Worm (Caenorhabditis elegans) whole organism, L2 larva: ENCODE data around the gene F44G4.1.

Source experiments
- C34F6.9 ChIP-seq: fragments of 150-350 bp; optimal IDR thresholded peaks from 2 replicates; lab custom pipeline; 2014; ENCODE audit warnings: missing biosample characterization, missing genetic modification characterization
- F13H6.1 ChIP-seq: sonication (generic microtip); optimal IDR thresholded peaks from 2 replicates; lab custom pipeline; 2016; ENCODE audit warnings: missing genetic modification characterization, missing compliant biosample characterization
- Y55F3AM.14 ChIP-seq: fragments of 200-800 bp; sonication (Bioruptor generic); optimal IDR thresholded peaks from 2 replicates; lab custom pipeline; 2018; ENCODE audit warnings: mild to moderate bottlenecking, missing genetic modification characterization, missing compliant biosample characterization
- alr-1 ChIP-seq: fragments of 150-350 bp; optimal IDR thresholded peaks from 2 replicates; lab custom pipeline; 2014; ENCODE audit warnings: missing biosample characterization, missing genetic modification characterization
- aly-2 ChIP-seq: fragments of 150-350 bp; optimal IDR thresholded peaks from 2 replicates; lab custom pipeline; 2014; ENCODE audit warnings: missing biosample characterization, missing genetic modification characterization
- blmp-1 ChIP-seq: sonication (generic microtip); optimal IDR thresholded peaks from 2 replicates; lab custom pipeline; 2017; ENCODE audit warnings: missing genetic modification characterization, mild to moderate bottlenecking, missing compliant biosample characterization, antibody characterized with exemption, moderate library complexity; ENCODE audit not compliant: insufficient read depth
- ceh-16 ChIP-seq: fragments of 150-350 bp; optimal IDR thresholded peaks from 2 replicates; lab custom pipeline; 2014; ENCODE audit warnings: missing biosample characterization, missing genetic modification characterization
- crh-2 ChIP-seq: sonication (generic microtip); optimal IDR thresholded peaks from 2 replicates; lab custom pipeline; 2017; ENCODE audit warnings: missing biosample characterization, missing genetic modification characterization
- dmd-4 ChIP-seq: sonication (generic microtip); optimal IDR thresholded peaks from 2 replicates; lab custom pipeline; 2017; ENCODE audit warnings: missing biosample characterization, missing genetic modification characterization
- egl-27 ChIP-seq: sonication (generic microtip); optimal IDR thresholded peaks from 3 replicates; lab custom pipeline; 2017; ENCODE audit warnings: missing biosample characterization, missing genetic modification reagents, missing genetic modification characterization
- elt-3 ChIP-seq: sonication (generic microtip); optimal IDR thresholded peaks from 2 replicates; lab custom pipeline; 2017; ENCODE audit warnings: missing biosample characterization, missing genetic modification characterization
- fos-1 ChIP-seq: fragments of 150-350 bp; optimal IDR thresholded peaks from 2 replicates; lab custom pipeline; 2014; ENCODE audit warnings: missing biosample characterization, missing genetic modification characterization
- gmeb-1 ChIP-seq: fragments of 150-350 bp; optimal IDR thresholded peaks from 2 replicates; lab custom pipeline; 2014; ENCODE audit warnings: missing biosample characterization, missing genetic modification characterization
- lin-11 ChIP-seq: fragments of 150-350 bp; sonication (generic microtip); optimal IDR thresholded peaks from 2 replicates; lab custom pipeline; 2014; ENCODE audit warnings: missing biosample characterization, missing genetic modification characterization, inconsistent platforms, mixed read lengths
- lin-39 ChIP-seq: fragments of 150-350 bp; optimal IDR thresholded peaks from 2 replicates; lab custom pipeline; 2014; ENCODE audit warnings: missing biosample characterization, missing genetic modification reagents, missing genetic modification characterization
- lsy-2 ChIP-seq, 2 experiments: fragments of 150-350 bp in 1 of 2; sonication (generic microtip) in 1 of 2; optimal IDR thresholded peaks; 2 replicates each; lab custom pipeline; 2014 to 2017; ENCODE audit warnings: missing biosample characterization in 2 of 2, missing genetic modification characterization in 2 of 2
- mab-5 ChIP-seq: fragments of 150-350 bp; optimal IDR thresholded peaks from 2 replicates; lab custom pipeline; 2014; ENCODE audit warnings: missing biosample characterization, missing genetic modification characterization
- mbf-1 ChIP-seq: sonication (generic microtip); optimal IDR thresholded peaks from 2 replicates; lab custom pipeline; 2017; ENCODE audit warnings: missing biosample characterization, missing genetic modification characterization
- mdl-1 ChIP-seq, 2 experiments: fragments of 150-350 bp in 1 of 2; sonication (generic microtip) in 1 of 2; optimal IDR thresholded peaks; 2 replicates each; lab custom pipeline; 2017; ENCODE audit warnings: missing biosample characterization in 2 of 2, missing genetic modification characterization in 2 of 2
- nhr-10 ChIP-seq: sonication (generic microtip); optimal IDR thresholded peaks from 2 replicates; lab custom pipeline; 2017; ENCODE audit warnings: missing biosample characterization, missing genetic modification characterization
- nhr-12 ChIP-seq: fragments of 150-350 bp; optimal IDR thresholded peaks from 2 replicates; lab custom pipeline; 2014; ENCODE audit warnings: missing biosample characterization, missing genetic modification characterization
- nhr-129 ChIP-seq: fragments of 150-350 bp; optimal IDR thresholded peaks from 2 replicates; lab custom pipeline; 2014; ENCODE audit warnings: missing biosample characterization, missing genetic modification characterization
- nhr-21 ChIP-seq: fragments of 150-350 bp; optimal IDR thresholded peaks from 2 replicates; lab custom pipeline; 2014; ENCODE audit warnings: missing biosample characterization, missing genetic modification characterization
- nhr-23 ChIP-seq: fragments of 150-350 bp; optimal IDR thresholded peaks from 2 replicates; lab custom pipeline; 2014; ENCODE audit warnings: missing biosample characterization, missing genetic modification reagents, missing genetic modification characterization
- nhr-237 ChIP-seq: fragments of 150-350 bp; optimal IDR thresholded peaks from 2 replicates; lab custom pipeline; 2014; ENCODE audit warnings: missing biosample characterization, missing genetic modification characterization
- nhr-25 ChIP-seq: fragments of 150-350 bp; sonication (generic microtip); optimal IDR thresholded peaks from 3 replicates; lab custom pipeline; 2014; ENCODE audit warnings: missing biosample characterization, missing genetic modification characterization
- nhr-77 ChIP-seq: fragments of 150-350 bp; optimal IDR thresholded peaks from 2 replicates; lab custom pipeline; 2014; ENCODE audit warnings: missing biosample characterization, missing genetic modification characterization
- peb-1 ChIP-seq: fragments of 150-350 bp; optimal IDR thresholded peaks from 2 replicates; lab custom pipeline; 2014; ENCODE audit warnings: missing biosample characterization, missing genetic modification characterization
- sem-4 ChIP-seq: fragments of 150-350 bp; optimal IDR thresholded peaks from 2 replicates; lab custom pipeline; 2014; ENCODE audit warnings: missing biosample characterization, missing genetic modification reagents, missing genetic modification characterization
- sma-3 ChIP-seq: sonication (generic microtip); optimal IDR thresholded peaks from 2 replicates; lab custom pipeline; 2016; ENCODE audit warnings: missing genetic modification reagents, missing genetic modification characterization, missing compliant biosample characterization
- sma-9 ChIP-seq, 2 experiments: fragments of 150-350 bp in 1 of 2; sonication (generic microtip) in 1 of 2; optimal IDR thresholded peaks; 2 replicates each; lab custom pipeline; 2014 to 2016; ENCODE audit warnings: missing genetic modification characterization in 2 of 2, mild to moderate bottlenecking in 1 of 2, missing biosample characterization in 1 of 2, missing compliant biosample characterization in 1 of 2, missing genetic modification reagents in 1 of 2, moderate library complexity in 1 of 2
- unc-39 ChIP-seq: fragments of 150-350 bp; optimal IDR thresholded peaks from 2 replicates; lab custom pipeline; 2014; ENCODE audit warnings: missing biosample characterization, missing genetic modification characterization
- unc-55 ChIP-seq: fragments of 150-350 bp; sonication (generic microtip); optimal IDR thresholded peaks from 3 replicates; lab custom pipeline; 2014; ENCODE audit warnings: missing biosample characterization, missing genetic modification reagents, missing genetic modification characterization
- unc-62 ChIP-seq: fragments of 150-350 bp; optimal IDR thresholded peaks from 2 replicates; lab custom pipeline; 2014; ENCODE audit warnings: missing biosample characterization, missing genetic modification reagents, missing genetic modification characterization
- ztf-11 ChIP-seq: sonication (generic microtip); optimal IDR thresholded peaks from 2 replicates; lab custom pipeline; 2017; ENCODE audit warnings: missing biosample characterization, missing genetic modification characterization
- ztf-4 ChIP-seq: fragments of 150-350 bp; optimal IDR thresholded peaks from 2 replicates; lab custom pipeline; 2014; ENCODE audit warnings: missing biosample characterization, missing genetic modification characterization

The F44G4.1 gene

ce11 chrII:9009976-9010702, 15.7 kb downstream of the F44G4.1 start:
- TF ChIP-seq unc-39 (tag; lab: Kevin White, UChicago) (no peak), nhr-21 (tag; lab: Kevin White, UChicago) (peak; percentile 41), Y55F3AM.14 (peak; percentile 4), ztf-11 (tag; lab: Kevin White, UChicago) (no peak), lsy-2 (tag; optimal IDR thresholded peaks at IDR 0.05; lab: Kevin White, UChicago) (peak in 1 of 2 experiments; percentile 12), sma-3 (GFP tag; lab: Kevin White, UChicago) (no peak)

DNA sequence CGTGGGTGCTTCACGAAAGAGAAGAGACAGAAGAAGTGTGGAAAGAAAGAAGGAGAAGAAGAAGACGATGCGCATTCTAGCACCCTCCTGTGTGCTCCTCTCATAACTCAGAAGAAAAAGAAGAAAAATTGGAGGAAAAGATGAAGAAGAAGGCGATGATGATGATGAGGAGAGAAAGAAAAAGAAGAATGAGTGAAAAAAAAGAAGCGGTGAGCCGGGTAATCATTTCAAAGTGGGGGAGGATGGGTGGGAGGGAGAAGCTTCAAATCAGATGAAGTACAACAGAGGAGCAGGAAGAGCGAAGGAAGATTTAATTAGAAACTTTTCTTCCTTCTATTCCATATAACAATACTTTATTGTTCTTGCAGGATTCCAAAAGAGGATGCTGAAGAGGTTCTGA, 16.3 kb downstream of the F44G4.1 start:
- TF ChIP-seq C34F6.9 (no peak), nhr-129 (tag; lab: Kevin White, UChicago) (peak; percentile 23), unc-55 (peak; percentile 71)

- TF ChIP-seq sma-9 (GFP tag; optimal IDR thresholded peaks at IDR 0.05; lab: Kevin White, UChicago) = peak; percentile 33
- no peak for TF ChIP-seq sma-9 (tag; optimal IDR thresholded peaks at IDR 0.05; lab: Kevin White, UChicago)
- TF ChIP-seq lsy-2 (tag; optimal IDR thresholded peaks at IDR 0.05; lab: Kevin White, UChicago) = peak in 1 of 2 experiments; percentile 24
- TF ChIP-seq lin-39 (tag; lab: Kevin White, UChicago) = no peak
- TF ChIP-seq unc-39 (tag; lab: Kevin White, UChicago) = no peak
- TF ChIP-seq ztf-4 = no peak
- no peak for TF ChIP-seq egl-27 (tag; lab: Kevin White, UChicago)
- TF ChIP-seq nhr-12 (tag; lab: Kevin White, UChicago) = no peak
- TF ChIP-seq mbf-1 (tag; lab: Kevin White, UChicago) = no peak
- TF ChIP-seq nhr-23 (tag; lab: Kevin White, UChicago) = no peak
- TF ChIP-seq aly-2 (tag; lab: Kevin White, UChicago) = no peak
- TF ChIP-seq alr-1 (tag; lab: Kevin White, UChicago) = no peak
- TF ChIP-seq peb-1 (tag; lab: Kevin White, UChicago) = no peak
- TF ChIP-seq elt-3 (tag; lab: Kevin White, UChicago) = no peak
- no peak for TF ChIP-seq blmp-1 (tag; lab: Kevin White, UChicago)
- no peak for TF ChIP-seq nhr-25
- TF ChIP-seq unc-55 = no peak
- no peak for TF ChIP-seq dmd-4 (tag; lab: Kevin White, UChicago)
- no peak for TF ChIP-seq sem-4
- TF ChIP-seq nhr-129 (tag; lab: Kevin White, UChicago) = peak; percentile 37
- peak; percentile 18 for TF ChIP-seq C34F6.9
- TF ChIP-seq F13H6.1 (tag; lab: Kevin White, UChicago) = peak; percentile 55
- no peak for TF ChIP-seq nhr-77 (tag; lab: Kevin White, UChicago)
- no peak for TF ChIP-seq crh-2
- TF ChIP-seq mdl-1 (tag; optimal IDR thresholded peaks at IDR 0.05; lab: Kevin White, UChicago) = peak in 1 of 2 experiments; percentile 22
- peak; percentile 29 for TF ChIP-seq lin-11 (tag; lab: Kevin White, UChicago)
- TF ChIP-seq nhr-10 (tag; lab: Kevin White, UChicago) = no peak
- TF ChIP-seq ceh-16 = no peak
- TF ChIP-seq gmeb-1 (tag; lab: Kevin White, UChicago) = no peak
- TF ChIP-seq unc-62 = no peak
These were observed 18.9 kb downstream of the F44G4.1 start for ce11 chrII:9013341-9013740.

ce11 chrII:9014188-9014587, 19.8 kb downstream of the F44G4.1 start:
- TF ChIP-seq nhr-237 (tag; lab: Kevin White, UChicago) = no peak
- no peak for TF ChIP-seq nhr-25
- no peak for TF ChIP-seq mab-5 (tag; lab: Kevin White, UChicago)
- no peak for TF ChIP-seq sma-3 (GFP tag; lab: Kevin White, UChicago)
- no peak for TF ChIP-seq F13H6.1 (tag; lab: Kevin White, UChicago)
- TF ChIP-seq elt-3 (tag; lab: Kevin White, UChicago) = no peak
- TF ChIP-seq fos-1 (tag; lab: Kevin White, UChicago) = peak; percentile 74
- no peak for TF ChIP-seq ztf-11 (tag; lab: Kevin White, UChicago)
- no peak for TF ChIP-seq nhr-23 (tag; lab: Kevin White, UChicago)
- TF ChIP-seq, all 48 proteins: peak for 1
